Worm (Caenorhabditis elegans): ENCODE measurements around the gene Y5F2A.4.

DNA sequence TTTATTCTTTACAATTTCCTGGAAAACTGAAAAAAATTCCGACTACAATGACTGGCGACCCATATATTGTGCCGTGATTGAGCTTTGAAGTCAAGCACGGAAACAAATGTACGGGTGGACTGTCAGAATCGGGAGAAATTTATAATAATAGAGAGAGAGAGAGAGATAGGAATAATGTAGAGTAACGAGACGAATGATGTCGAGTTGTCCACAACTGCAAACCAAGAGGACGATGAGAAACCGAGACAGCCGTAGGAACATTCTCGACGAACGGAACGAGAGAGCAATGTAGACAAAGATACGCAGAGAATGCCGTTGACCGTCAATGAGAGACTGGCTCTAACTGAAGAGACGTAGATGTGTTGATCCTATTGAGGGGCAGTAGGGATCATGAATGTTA lies 50.8 kb downstream of the Y5F2A.4 start:
- TF ChIP-seq nhr-11 (tag; optimal IDR thresholded peaks at IDR 0.05) (no peak), unc-55 (GFP tag; optimal IDR thresholded peaks at IDR 0.05) (peak; percentile 87), zag-1 (tag; optimal IDR thresholded peaks at IDR 0.05) (peak; percentile 94), lin-13 (GFP tag; optimal IDR thresholded peaks at IDR 0.05) (peak; percentile 80), elt-3 (tag; optimal IDR thresholded peaks at IDR 0.05) (no peak), ceh-82 (tag; optimal IDR thresholded peaks at IDR 0.05) (no peak), aly-2 (tag; optimal IDR thresholded peaks at IDR 0.05) (no peak), nhr-12 (tag; optimal IDR thresholded peaks at IDR 0.05) (no peak), unc-62 (GFP tag; optimal IDR thresholded peaks at IDR 0.05) (peak; percentile 2), ztf-11 (tag; optimal IDR thresholded peaks at IDR 0.05) (no peak), fos-1 (tag; optimal IDR thresholded peaks at IDR 0.05) (peak; percentile 92), mdl-1 (tag; optimal IDR thresholded peaks at IDR 0.05) (peak; percentile 13 to 47), nhr-21 (tag; optimal IDR thresholded peaks at IDR 0.05) (peak; percentile 69), crh-2 (tag; optimal IDR thresholded peaks at IDR 0.05) (peak; percentile 95)
